Worm (Caenorhabditis elegans): ENCODE measurements around the gene F55F10.3.
A peak's percentile ranks its signal among the peaks of the same experiment; 100 is the strongest.

Gene F55F10.3

ce11 chrIV:4388854-4389253 is 29.1 kb downstream of the F55F10.3 start:
- TF ChIP-seq ama-1 (optimal IDR thresholded peaks at IDR 0.05) = peak; percentile 2

ce11 chrIV:4389427-4389826 is 29.7 kb downstream of the F55F10.3 start:
- 0 out of 2 replicates have a peak, but pooled peaks have one; percentile 9 for TF ChIP-seq sea-1 (GFP tag; conservative IDR thresholded peaks at IDR 0.05)

- TF ChIP-seq F13C5.2 (tag; optimal IDR thresholded peaks at IDR 0.05) = peak; percentile 86
- TF ChIP-seq aly-1 (tag; optimal IDR thresholded peaks at IDR 0.05) = no peak
- TF ChIP-seq pes-1 (GFP tag; IDR thresholded peaks at IDR 0.05) = peak; percentile 74
- no peak for TF ChIP-seq ets-7 (tag; optimal IDR thresholded peaks at IDR 0.05)
- no peak for TF ChIP-seq hmbx-1 (tag; optimal IDR thresholded peaks at IDR 0.05)
- no peak for TF ChIP-seq tra-4 (tag; optimal IDR thresholded peaks at IDR 0.05)
- TF ChIP-seq hnd-1 (tag; optimal IDR thresholded peaks at IDR 0.05) = no peak
- peak; percentile 74; the same call in 1 of the 2 replicates for TF ChIP-seq sea-1 (GFP tag; conservative IDR thresholded peaks at IDR 0.05)
- peak; percentile 52 for TF ChIP-seq flt-1 (GFP tag; IDR thresholded peaks at IDR 0.05)
- 0 out of 2 replicates have a peak, but pooled peaks have one; percentile 28 for TF ChIP-seq scrt-1 (GFP tag; IDR thresholded peaks at IDR 0.05)
- TF ChIP-seq ama-1 (optimal IDR thresholded peaks at IDR 0.05) = no peak
- TF ChIP-seq ceh-36 (tag; optimal IDR thresholded peaks at IDR 0.05) = no peak
- TF ChIP-seq tbx-11 (GFP tag; IDR thresholded peaks at IDR 0.05) = no peak
- TF ChIP-seq B0310.2 (tag; optimal IDR thresholded peaks at IDR 0.05) = peak; percentile 18
- TF ChIP-seq hmg-4 (GFP tag; optimal IDR thresholded peaks at IDR 0.05) = peak; percentile 57
- no peak for TF ChIP-seq ceh-13 (GFP tag; optimal IDR thresholded peaks at IDR 0.05)
- TF ChIP-seq tbx-37 (GFP tag; conservative IDR thresholded peaks at IDR 0.05) = peak; percentile 51
Measured at ce11 chrIV:4390438-4390894, 30.7 kb downstream of the F55F10.3 start, which contains the start of the genes rpl-7A and set-21. Gene rpl-7A, minus strand, starts transcription at chrIV:4390590. Gene set-21, plus strand, starts transcription at chrIV:4390844.

- TF ChIP-seq ama-1 (optimal IDR thresholded peaks at IDR 0.05) = no peak
- no peak for TF ChIP-seq F13C5.2 (tag; optimal IDR thresholded peaks at IDR 0.05)
- no peak for TF ChIP-seq aly-1 (tag; optimal IDR thresholded peaks at IDR 0.05)
- TF ChIP-seq scrt-1 (GFP tag; IDR thresholded peaks at IDR 0.05) = no peak
- no peak for TF ChIP-seq pes-1 (GFP tag; IDR thresholded peaks at IDR 0.05)
- TF ChIP-seq hnd-1 (tag; optimal IDR thresholded peaks at IDR 0.05) = no peak
- no peak for TF ChIP-seq hmbx-1 (tag; optimal IDR thresholded peaks at IDR 0.05)
- no peak for TF ChIP-seq sea-1 (GFP tag; conservative IDR thresholded peaks at IDR 0.05)
- TF ChIP-seq hmg-4 (GFP tag; optimal IDR thresholded peaks at IDR 0.05) = no peak
- no peak for TF ChIP-seq flt-1 (GFP tag; IDR thresholded peaks at IDR 0.05)
- TF ChIP-seq tbx-37 (GFP tag; conservative IDR thresholded peaks at IDR 0.05) = no peak
- TF ChIP-seq tra-4 (tag; optimal IDR thresholded peaks at IDR 0.05) = no peak
- TF ChIP-seq ets-7 (tag; optimal IDR thresholded peaks at IDR 0.05) = no peak
Measured at ce11 chrIV:4393488-4393887, 33.7 kb downstream of the F55F10.3 start.

ce11 chrIV:4393942-4394460 is 34.2 kb downstream of the F55F10.3 start, which contains the start of gene ell-1:
Gene ell-1, plus strand, starts transcription at chrIV:4394410.
- TF ChIP-seq tbx-11 (GFP tag; IDR thresholded peaks at IDR 0.05) (no peak), ceh-13 (GFP tag; optimal IDR thresholded peaks at IDR 0.05) (no peak), scrt-1 (GFP tag; IDR thresholded peaks at IDR 0.05) (no peak), aly-1 (tag; optimal IDR thresholded peaks at IDR 0.05) (no peak), pes-1 (GFP tag; IDR thresholded peaks at IDR 0.05) (no peak), flt-1 (GFP tag; IDR thresholded peaks at IDR 0.05) (no peak), ceh-36 (tag; optimal IDR thresholded peaks at IDR 0.05) (no peak), tra-4 (tag; optimal IDR thresholded peaks at IDR 0.05) (no peak), tbx-37 (GFP tag; conservative IDR thresholded peaks at IDR 0.05) (no peak), B0310.2 (tag; optimal IDR thresholded peaks at IDR 0.05) (no peak), ama-1 (optimal IDR thresholded peaks at IDR 0.05) (no peak), ets-7 (tag; optimal IDR thresholded peaks at IDR 0.05) (no peak), F13C5.2 (tag; optimal IDR thresholded peaks at IDR 0.05) (no peak), sea-1 (GFP tag; conservative IDR thresholded peaks at IDR 0.05) (no peak), hnd-1 (tag; optimal IDR thresholded peaks at IDR 0.05) (no peak), hmbx-1 (tag; optimal IDR thresholded peaks at IDR 0.05) (no peak), hmg-4 (GFP tag; optimal IDR thresholded peaks at IDR 0.05) (no peak)

ce11 chrIV:4395555-4395954 is 35.8 kb downstream of the F55F10.3 start:
- no peak for TF ChIP-seq F13C5.2 (tag; optimal IDR thresholded peaks at IDR 0.05)
- TF ChIP-seq sea-1 (GFP tag; conservative IDR thresholded peaks at IDR 0.05) = no peak
- no peak for TF ChIP-seq ama-1 (optimal IDR thresholded peaks at IDR 0.05)
- TF ChIP-seq ceh-13 (GFP tag; optimal IDR thresholded peaks at IDR 0.05) = no peak
- no peak for TF ChIP-seq B0310.2 (tag; optimal IDR thresholded peaks at IDR 0.05)
- no peak for TF ChIP-seq tbx-37 (GFP tag; conservative IDR thresholded peaks at IDR 0.05)
- no peak for TF ChIP-seq aly-1 (tag; optimal IDR thresholded peaks at IDR 0.05)
- no peak for TF ChIP-seq tra-4 (tag; optimal IDR thresholded peaks at IDR 0.05)
- no peak for TF ChIP-seq scrt-1 (GFP tag; IDR thresholded peaks at IDR 0.05)
- TF ChIP-seq tbx-11 (GFP tag; IDR thresholded peaks at IDR 0.05) = no peak
- no peak for TF ChIP-seq hnd-1 (tag; optimal IDR thresholded peaks at IDR 0.05)
- TF ChIP-seq hmg-4 (GFP tag; optimal IDR thresholded peaks at IDR 0.05) = no peak
- TF ChIP-seq hmbx-1 (tag; optimal IDR thresholded peaks at IDR 0.05) = no peak
- TF ChIP-seq ceh-36 (tag; optimal IDR thresholded peaks at IDR 0.05) = no peak

ce11 chrIV:4396052-4396821 is 36.5 kb downstream of the F55F10.3 start:
- TF ChIP-seq ama-1 (optimal IDR thresholded peaks at IDR 0.05) (no peak), hmg-4 (GFP tag; optimal IDR thresholded peaks at IDR 0.05) (no peak), tra-4 (tag; optimal IDR thresholded peaks at IDR 0.05) (no peak), ets-7 (tag; optimal IDR thresholded peaks at IDR 0.05) (no peak), tbx-11 (GFP tag; IDR thresholded peaks at IDR 0.05) (no peak), tbx-37 (GFP tag; conservative IDR thresholded peaks at IDR 0.05) (no peak), B0310.2 (tag; optimal IDR thresholded peaks at IDR 0.05) (no peak), ceh-13 (GFP tag; optimal IDR thresholded peaks at IDR 0.05) (no peak), ceh-36 (tag; optimal IDR thresholded peaks at IDR 0.05) (no peak), sea-1 (GFP tag; conservative IDR thresholded peaks at IDR 0.05) (no peak), pes-1 (GFP tag; IDR thresholded peaks at IDR 0.05) (no peak), F13C5.2 (tag; optimal IDR thresholded peaks at IDR 0.05) (no peak), hmbx-1 (tag; optimal IDR thresholded peaks at IDR 0.05) (no peak), aly-1 (tag; optimal IDR thresholded peaks at IDR 0.05) (no peak), scrt-1 (GFP tag; IDR thresholded peaks at IDR 0.05) (no peak), flt-1 (GFP tag; IDR thresholded peaks at IDR 0.05) (no peak), hnd-1 (tag; optimal IDR thresholded peaks at IDR 0.05) (no peak)

Data from whole organism, early embryonic.